Worm (Caenorhabditis elegans): ENCODE measurements around the gene C27A7.5.

- no peak for TF ChIP-seq dao-5 (tag; optimal IDR thresholded peaks at IDR 0.05)
- TF ChIP-seq him-1 (tag; optimal IDR thresholded peaks at IDR 0.05): no peak
- TF ChIP-seq W03F9.2 (tag; optimal IDR thresholded peaks at IDR 0.05): no peak
These were observed 47.4 kb downstream of the C27A7.5 start, which contains the start of gene spin-1 for ce11 chrV:12114693-12115092.
